Worm (Caenorhabditis elegans) whole organism, L3 larva: ENCODE data around the gene cnc-4.

Experiments used
- elt-1 ChIP-seq: fragments of 150-350 bp; optimal IDR thresholded peaks from 2 replicates; lab custom pipeline; 2014; ENCODE audit warnings: missing biosample characterization, missing genetic modification characterization
- nhr-11 ChIP-seq: fragments of 150-350 bp; optimal IDR thresholded peaks from 2 replicates; lab custom pipeline; 2014; ENCODE audit warnings: missing biosample characterization, missing genetic modification characterization
- nhr-12 ChIP-seq: fragments of 150-350 bp; optimal IDR thresholded peaks from 2 replicates; lab custom pipeline; 2014; ENCODE audit warnings: missing biosample characterization, missing genetic modification characterization

DNA sequence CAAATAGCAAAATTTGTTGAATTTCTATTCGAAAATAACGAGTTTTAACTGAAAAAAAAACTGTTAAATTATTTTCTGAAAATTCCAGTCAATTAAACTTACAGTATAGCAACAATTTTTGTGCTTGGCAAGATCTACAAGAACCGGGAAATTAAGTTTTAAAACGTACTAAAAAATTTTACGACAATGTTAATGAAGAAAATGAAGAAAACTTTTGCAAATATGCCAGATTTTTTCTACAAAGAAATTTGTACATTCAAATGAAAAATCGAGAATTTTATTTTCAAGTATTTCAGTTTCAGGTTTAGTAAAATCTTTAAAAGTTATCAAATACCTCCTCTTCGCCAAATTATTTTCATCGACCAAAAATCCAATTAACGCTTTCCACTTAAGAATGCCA is 5.0 kb upstream of the cnc-4 start, which contains the start of gene cnc-11:
- no peak for TF ChIP-seq nhr-11 (tag; lab: Kevin White, UChicago)
- TF ChIP-seq elt-1, result no peak
- TF ChIP-seq nhr-12 (tag; lab: Kevin White, UChicago), result no peak
